Fruit fly (Drosophila melanogaster) whole organism, embryonic: Measurements from ENCODE around the gene CG42763.
A peak's percentile ranks its signal among the peaks of the same experiment; 100 is the strongest.

ENCODE experiments used
- Antp ChIP-seq: fragments of 200-800 bp; sonication (Bioruptor generic); optimal IDR thresholded peaks from 3 replicates; lab custom pipeline; 2016; ENCODE audit warnings: missing biosample characterization, missing genetic modification characterization
- Awh ChIP-seq: fragments of 200-800 bp; sonication (Bioruptor generic); IDR thresholded peaks from 2 replicates; pipeline ENCODE4, ENCODE4 v1.3.6; 2022; ENCODE audit warnings: missing biosample characterization, missing genetic modification characterization
- BtbVII ChIP-seq: fragments of 200-800 bp; sonication (Bioruptor generic); optimal IDR thresholded peaks from 3 replicates; lab custom pipeline; 2017; ENCODE audit warnings: missing biosample characterization, mild to moderate bottlenecking, missing genetic modification characterization
- CG10565 ChIP-seq: fragments of 200-800 bp; sonication (Bioruptor generic); optimal IDR thresholded peaks from 3 replicates; lab custom pipeline; 2016; ENCODE audit warnings: missing biosample characterization, mild to moderate bottlenecking, missing genetic modification characterization
- CG11695 ChIP-seq: fragments of 200-800 bp; sonication (Bioruptor generic); IDR thresholded peaks from 3 replicates; pipeline ENCODE4 v1.3.6; 2022; ENCODE audit warnings: missing biosample characterization, missing genetic modification characterization
- CG13894 ChIP-seq: fragments of 200-800 bp; sonication (Bioruptor generic); optimal IDR thresholded peaks from 3 replicates; lab custom pipeline; 2018; ENCODE audit warnings: missing biosample characterization, mild to moderate bottlenecking, missing genetic modification characterization, moderate library complexity
- CG14014 ChIP-seq: fragments of 200-800 bp; sonication (Bioruptor generic); IDR thresholded peaks from 2 replicates; pipeline ENCODE4 v1.3.6; 2022; ENCODE audit warnings: missing biosample characterization, missing genetic modification characterization
- CG15011 ChIP-seq: fragments of 200-800 bp; sonication (Bioruptor generic); optimal IDR thresholded peaks from 3 replicates; lab custom pipeline; 2018; ENCODE audit warnings: missing biosample characterization, mild to moderate bottlenecking, missing genetic modification characterization
- CG1602 ChIP-seq: fragments of 200-800 bp; sonication (Bioruptor generic); optimal IDR thresholded peaks from 3 replicates; lab custom pipeline; 2016; ENCODE audit warnings: missing biosample characterization, missing genetic modification characterization
- CG16813 ChIP-seq: fragments of 200-800 bp; sonication (Bioruptor generic); IDR thresholded peaks from 3 replicates; pipeline ENCODE4 v1.3.6; 2022; ENCODE audit warnings: missing biosample characterization, missing genetic modification characterization; ENCODE audit not compliant: partially characterized antibody
- CG17359 ChIP-seq: fragments of 200-800 bp; sonication (Bioruptor generic); optimal IDR thresholded peaks from 3 replicates; lab custom pipeline; 2018; ENCODE audit warnings: missing biosample characterization, mild to moderate bottlenecking, missing genetic modification characterization, moderate library complexity
- CG1792 ChIP-seq: fragments of 200-800 bp; sonication (Bioruptor generic); optimal IDR thresholded peaks from 2 replicates; lab custom pipeline; 2016; ENCODE audit warnings: missing biosample characterization, missing genetic modification characterization
- CG18476 ChIP-seq: fragments of 200-800 bp; sonication (Bioruptor generic); optimal IDR thresholded peaks from 2 replicates; lab custom pipeline; 2016; ENCODE audit warnings: missing biosample characterization, mild to moderate bottlenecking, missing genetic modification characterization
- CG31365 ChIP-seq: fragments of 200-800 bp; sonication (Bioruptor generic); optimal IDR thresholded peaks from 2 replicates; lab custom pipeline; 2018; ENCODE audit warnings: missing biosample characterization, mild to moderate bottlenecking, missing genetic modification characterization
- CG3163 ChIP-seq: fragments of 200-800 bp; sonication (Bioruptor generic); optimal IDR thresholded peaks from 3 replicates; lab custom pipeline; 2016; ENCODE audit warnings: missing biosample characterization, missing genetic modification characterization
- CG32767 ChIP-seq: fragments of 200-800 bp; sonication (Bioruptor generic); IDR thresholded peaks from 2 replicates; pipeline ENCODE4 v1.3.6; 2022; ENCODE audit warnings: missing biosample characterization, missing genetic modification characterization
- CG32772 ChIP-seq: fragments of 200-800 bp; sonication (Bioruptor generic); IDR thresholded peaks from 2 replicates; pipeline ENCODE4 v1.3.6; 2022; ENCODE audit warnings: missing biosample characterization, missing genetic modification characterization
- CG4328 ChIP-seq: fragments of 200-800 bp; sonication (Bioruptor generic); optimal IDR thresholded peaks from 3 replicates; lab custom pipeline; 2017; ENCODE audit warnings: missing biosample characterization, missing genetic modification reagents, missing genetic modification characterization
- CG4707 ChIP-seq: fragments of 200-800 bp; sonication (Bioruptor generic); optimal IDR thresholded peaks from 2 replicates; lab custom pipeline; 2018; ENCODE audit warnings: missing biosample characterization, mild to moderate bottlenecking, missing genetic modification characterization, moderate library complexity
- Ets65A ChIP-seq: fragments of 200-800 bp; sonication (Bioruptor generic); peaks from one replicate; lab custom pipeline; 2016; ENCODE audit warnings: missing biosample characterization, missing genetic modification characterization
- Fer2 ChIP-seq: fragments of 200-800 bp; sonication (Bioruptor generic); optimal IDR thresholded peaks from 2 replicates; lab custom pipeline; 2018; ENCODE audit warnings: missing biosample characterization, mild to moderate bottlenecking, missing genetic modification characterization, moderate library complexity
- Hand ChIP-seq: fragments of 200-800 bp; sonication (Bioruptor generic); optimal IDR thresholded peaks from 2 replicates; lab custom pipeline; 2017; ENCODE audit warnings: mild to moderate bottlenecking, missing biosample characterization, missing genetic modification reagents, missing genetic modification characterization
- Lim3 ChIP-seq: fragments of 200-800 bp; sonication (Bioruptor generic); IDR thresholded peaks from 2 replicates; pipeline ENCODE4 v1.3.6; 2022; ENCODE audit warnings: missing biosample characterization, missing genetic modification characterization
- Oli ChIP-seq: fragments of 200-800 bp; sonication (Bioruptor generic); optimal IDR thresholded peaks from 2 replicates; lab custom pipeline; 2018; ENCODE audit warnings: missing biosample characterization, mild to moderate bottlenecking, missing genetic modification characterization, moderate library complexity
- Spps ChIP-seq: fragments of 200-800 bp; sonication (Bioruptor generic); optimal IDR thresholded peaks from 2 replicates; lab custom pipeline; 2018; ENCODE audit warnings: missing biosample characterization, mild to moderate bottlenecking, missing genetic modification characterization
- Tbp ChIP-seq: fragments of >200 bp; optimal IDR thresholded peaks from 2 replicates; lab custom pipeline; 2018; ENCODE audit warnings: missing biosample characterization, missing genetic modification characterization
- ara ChIP-seq: fragments of 200-800 bp; sonication (Bioruptor generic); IDR thresholded peaks from 2 replicates; pipeline ENCODE4 v1.3.6; 2022; ENCODE audit warnings: missing biosample characterization, missing genetic modification characterization
- cg ChIP-seq: fragments of 200-800 bp; sonication (Bioruptor generic); optimal IDR thresholded peaks from 3 replicates; lab custom pipeline; 2019; ENCODE audit warnings: missing biosample characterization, mild to moderate bottlenecking, missing genetic modification characterization, moderate library complexity
- ci ChIP-seq: fragments of 200-800 bp; sonication (Bioruptor generic); IDR thresholded peaks from 3 replicates; pipeline ENCODE4 v1.3.6; 2022; ENCODE audit warnings: missing biosample characterization, missing genetic modification characterization
- corto ChIP-seq: fragments of 200-800 bp; sonication (Bioruptor generic); optimal IDR thresholded peaks from 2 replicates; lab custom pipeline; 2016; ENCODE audit warnings: missing biosample characterization, mild to moderate bottlenecking, missing genetic modification characterization, moderate library complexity
- cwo ChIP-seq: fragments of 200-800 bp; sonication (Bioruptor generic); optimal IDR thresholded peaks from 3 replicates; lab custom pipeline; 2017; ENCODE audit warnings: missing biosample characterization, missing genetic modification characterization, mild to moderate bottlenecking, moderate library complexity, missing genetic modification reagents
- gcm ChIP-seq: fragments of 200-800 bp; sonication (Bioruptor generic); optimal IDR thresholded peaks from 2 replicates; lab custom pipeline; 2019; ENCODE audit warnings: missing biosample characterization, mild to moderate bottlenecking, missing genetic modification characterization, moderate library complexity
- kay ChIP-seq: fragments of 200-800 bp; sonication (Bioruptor generic); optimal IDR thresholded peaks from 2 replicates; lab custom pipeline; 2016; ENCODE audit warnings: missing biosample characterization, missing genetic modification characterization
- klu ChIP-seq: fragments of 200-800 bp; sonication (Bioruptor generic); IDR thresholded peaks from 2 replicates; pipeline ENCODE4 v1.3.6; 2022; ENCODE audit warnings: missing biosample characterization, missing genetic modification characterization
- lbe ChIP-seq: fragments of 200-800 bp; sonication (Bioruptor generic); optimal IDR thresholded peaks from 2 replicates; lab custom pipeline; 2016; ENCODE audit warnings: missing biosample characterization, mild to moderate bottlenecking, missing genetic modification characterization
- luna ChIP-seq: fragments of 200-800 bp; sonication (Bioruptor generic); optimal IDR thresholded peaks from 2 replicates; lab custom pipeline; 2016; ENCODE audit warnings: missing biosample characterization, missing genetic modification characterization
- nom ChIP-seq: fragments of 200-800 bp; sonication (Bioruptor generic); optimal IDR thresholded peaks from 2 replicates; lab custom pipeline; 2017; ENCODE audit warnings: missing biosample characterization, missing genetic modification characterization, mild to moderate bottlenecking, moderate library complexity, missing genetic modification reagents
- pan ChIP-seq, 4 experiments: fragments of >200 bp in 3 of 4; fragments of 200-800 bp in 1 of 4; sonication (Bioruptor generic) in 1 of 4; optimal IDR thresholded peaks in 3 of 4; IDR thresholded peaks in 1 of 4; 2 replicates each; pipeline versions ENCODE4 v1.3.6 to Lab custom; 2017 to 2022; ENCODE audit warnings: missing biosample characterization in 2 of 4, missing genetic modification characterization in 2 of 4, mixed read lengths in 1 of 4
- pum ChIP-seq: fragments of 200-800 bp; sonication (Bioruptor generic); optimal IDR thresholded peaks from 2 replicates; lab custom pipeline; 2016; ENCODE audit warnings: missing biosample characterization, missing genetic modification characterization
- sens ChIP-seq: fragments of 200-800 bp; sonication (Bioruptor generic); peaks from one replicate; lab custom pipeline; 2016; ENCODE audit warnings: missing biosample characterization, missing genetic modification characterization
- sens-2 ChIP-seq: fragments of 200-800 bp; sonication (Bioruptor generic); IDR thresholded peaks from 2 replicates; pipeline ENCODE4 v1.3.6; 2022; ENCODE audit warnings: missing biosample characterization, missing genetic modification characterization
- sisA ChIP-seq: fragments of 200-800 bp; sonication (Bioruptor generic); IDR thresholded peaks from 2 replicates; pipeline ENCODE4 v1.3.6; 2022; ENCODE audit warnings: missing biosample characterization, missing genetic modification characterization
- sob ChIP-seq: fragments of 200-800 bp; sonication (Bioruptor generic); IDR thresholded peaks from 2 replicates; pipeline ENCODE4 v1.3.6; 2022; ENCODE audit warnings: missing biosample characterization, missing genetic modification characterization
- ssp ChIP-seq: fragments of 200-800 bp; sonication (Bioruptor generic); IDR thresholded peaks from 2 replicates; pipeline ENCODE4 v1.3.6; 2022; ENCODE audit warnings: missing biosample characterization, missing genetic modification characterization
- tap ChIP-seq: fragments of 200-800 bp; optimal IDR thresholded peaks from 3 replicates; lab custom pipeline; 2019; ENCODE audit warnings: missing biosample characterization, mild to moderate bottlenecking, missing genetic modification characterization, moderate library complexity
- twi ChIP-seq: fragments of 200-800 bp; optimal IDR thresholded peaks from 2 replicates; lab custom pipeline; 2019; ENCODE audit warnings: missing biosample characterization, mild to moderate bottlenecking, missing genetic modification characterization, moderate library complexity
- z ChIP-seq: fragments of 200-800 bp; sonication (Bioruptor generic); IDR thresholded peaks from 3 replicates; pipeline ENCODE4 v1.3.6; 2022; ENCODE audit warnings: missing biosample characterization, missing genetic modification characterization
- zf30C ChIP-seq: fragments of 200-800 bp; sonication (Bioruptor generic); optimal IDR thresholded peaks from 3 replicates; lab custom pipeline; 2018; ENCODE audit warnings: missing biosample characterization, mild to moderate bottlenecking, missing genetic modification characterization
- zfh1 ChIP-seq: fragments of 200-800 bp; sonication (Bioruptor generic); IDR thresholded peaks from 3 replicates; pipeline ENCODE4 v1.3.6; 2022; ENCODE audit warnings: missing biosample characterization, missing genetic modification characterization

Gene CG42763

dm6 chr2L:8162307-8163024 is 17.6 kb upstream of the CG42763 start, which contains the start of gene Acbp1 (continued):
- peak; percentile 69 for TF ChIP-seq Lim3 (GFP tag; lab: Robert Waterston, UW)
- peak; percentile 97 for TF ChIP-seq Antp (GFP tag; lab: Kevin White, UChicago)
- peak; percentile 94 for TF ChIP-seq CG4707 (GFP tag; lab: Kevin White, UChicago)
- peak; percentile 97 for TF ChIP-seq Spps
- no peak for TF ChIP-seq cg (GFP tag; lab: Kevin White, UChicago)
- peak; percentile 78; the same call in 2 of the 3 replicates for TF ChIP-seq CG16813 (GFP tag; lab: Robert Waterston, UW)
- peak; percentile 97 for TF ChIP-seq nom (GFP tag; lab: Kevin White, UChicago)
- peak; percentile 97 for TF ChIP-seq CG15011 (GFP tag; lab: Kevin White, UChicago)
- peak; percentile 96 for TF ChIP-seq CG17359 (tag; lab: Kevin White, UChicago)
- TF ChIP-seq gcm (GFP tag; lab: Kevin White, UChicago) = peak; percentile 99
- peak; percentile 93 for TF ChIP-seq CG31365 (tag; lab: Kevin White, UChicago)
- peak; percentile 90 for TF ChIP-seq sisA
- peak; percentile 97 for TF ChIP-seq cwo (GFP tag; lab: Kevin White, UChicago)
- TF ChIP-seq corto (GFP tag; lab: Kevin White, UChicago) = peak; percentile 89
- TF ChIP-seq sens (GFP tag; lab: Kevin White, UChicago) = peak; percentile 99
- peak; percentile 94 for TF ChIP-seq sob
- peak; percentile 87; the same call in 1 of the 2 replicates for TF ChIP-seq ara
- TF ChIP-seq Tbp (GFP tag; lab: Kevin White, UChicago) = no peak
- peak; percentile 86 for TF ChIP-seq CG3163 (GFP tag; lab: Kevin White, UChicago)
- TF ChIP-seq luna (GFP tag; lab: Kevin White, UChicago) = peak; percentile 90
- peak; percentile 95 for TF ChIP-seq ci
- TF ChIP-seq klu (GFP tag; lab: Robert Waterston, UW) = peak; percentile 88
- peak; percentile 93 for TF ChIP-seq CG14014 (GFP tag; lab: Robert Waterston, UW)
- peak; percentile 93 for TF ChIP-seq CG32767
- peak; percentile 99 for TF ChIP-seq Hand (GFP tag; lab: Kevin White, UChicago)
- TF ChIP-seq Fer2 (tag; lab: Kevin White, UChicago) = peak; percentile 93
- TF ChIP-seq ssp (GFP tag; lab: Robert Waterston, UW) = peak; percentile 87
- peak; percentile 99 for TF ChIP-seq Ets65A (GFP tag; lab: Kevin White, UChicago)
- TF ChIP-seq CG32772 (GFP tag; lab: Robert Waterston, UW) = peak; percentile 90
- TF ChIP-seq kay = peak; percentile 83
- TF ChIP-seq Awh (GFP tag; lab: Robert Waterston, UW) = peak; percentile 86
- peak; percentile 97 for TF ChIP-seq twi
- peak; percentile 89 for TF ChIP-seq sens-2
- peak; percentile 96 for TF ChIP-seq Oli (tag; lab: Kevin White, UChicago)
- TF ChIP-seq lbe (GFP tag; lab: Kevin White, UChicago) = peak; percentile 95
- peak; percentile 91 for TF ChIP-seq zfh1
- peak; percentile 94 for TF ChIP-seq CG18476
- TF ChIP-seq pan (optimal IDR thresholded peaks at IDR 0.05; lab: Kevin White, UChicago) = no peak
- TF ChIP-seq pan (GFP tag; optimal IDR thresholded peaks at IDR 0.05 in 1 of 2, IDR thresholded peaks at IDR 0.05 in 1 of 2) = peak in 1 of 2 experiments; percentile 89
- peak; percentile 94 for TF ChIP-seq CG1792 (GFP tag; lab: Kevin White, UChicago)
- TF ChIP-seq tap = peak; percentile 99
- TF ChIP-seq pum (GFP tag; lab: Kevin White, UChicago) = peak; percentile 96
- TF ChIP-seq CG4328 (GFP tag; lab: Kevin White, UChicago) = peak; percentile 98
- peak; percentile 54; the same call in 1 of the 3 replicates for TF ChIP-seq z (GFP tag; lab: Robert Waterston, UW)
- peak; percentile 99 for TF ChIP-seq zf30C
- peak; percentile 86 for TF ChIP-seq CG1602 (GFP tag; lab: Kevin White, UChicago)
- TF ChIP-seq CG10565 = peak; percentile 81
- peak; percentile 94 for TF ChIP-seq CG11695 (GFP tag; lab: Robert Waterston, UW)
- TF ChIP-seq CG13894 (tag; lab: Kevin White, UChicago) = peak; percentile 98
- TF ChIP-seq BtbVII (GFP tag; lab: Kevin White, UChicago) = peak; percentile 99
